Fruit fly (Drosophila melanogaster): ENCODE results near the gene Dnaaf5.

The Dnaaf5 gene

DNA sequence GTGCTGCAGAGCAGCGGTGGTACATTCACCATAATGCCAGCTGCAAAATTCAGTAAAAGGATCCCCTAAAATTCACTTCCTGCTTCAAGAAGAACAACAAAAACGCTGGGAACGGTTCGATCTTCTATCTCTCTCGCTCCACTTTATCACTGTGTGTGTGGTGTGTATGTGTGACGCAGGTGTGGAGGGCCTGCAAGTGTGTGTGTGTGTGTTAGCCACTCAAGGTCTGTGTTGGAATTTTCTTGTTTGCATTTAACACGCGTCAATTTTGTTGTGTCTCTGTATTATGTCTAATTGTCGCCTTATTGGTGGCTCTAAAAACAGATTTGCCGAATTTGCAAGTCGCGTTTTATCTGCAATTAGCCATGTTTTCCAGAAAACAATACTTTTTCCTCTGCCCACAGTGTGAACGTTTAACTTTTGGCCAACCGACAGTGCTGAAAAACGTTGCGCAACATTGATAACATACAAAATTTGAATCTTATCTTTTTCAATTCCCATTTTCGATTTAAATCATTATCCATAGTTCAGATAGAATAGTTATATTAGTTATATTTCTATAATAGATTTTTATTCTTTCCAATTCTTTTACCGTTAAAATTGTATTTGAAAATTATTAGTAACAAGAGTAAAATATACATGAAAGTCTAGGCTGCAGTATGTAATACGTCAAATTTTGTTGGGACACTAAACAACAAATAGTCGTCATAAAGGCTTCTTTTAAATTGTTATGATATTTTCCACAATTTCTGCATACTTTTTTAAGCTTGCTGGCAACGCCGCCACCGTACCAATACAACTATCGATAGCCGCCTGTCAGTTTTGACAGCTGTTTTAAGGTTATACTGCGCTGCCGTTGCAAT lies 35.1 kb downstream of the Dnaaf5 start, which contains the start of the genes Afti and ATPsynE (continued):
- TF ChIP-seq CG18599 (GFP tag; optimal IDR thresholded peaks at IDR 0.05) (no peak), lilli (GFP tag; optimal IDR thresholded peaks at IDR 0.05) (peak; percentile 76), seq (GFP tag; IDR thresholded peaks at IDR 0.05) (no peak; the same call in 1 of the 2 replicates), CG10274 (GFP tag; optimal IDR thresholded peaks at IDR 0.05) (peak; percentile 5), vfl (GFP tag; optimal IDR thresholded peaks at IDR 0.05) (peak; percentile 53), CG30403 (GFP tag; optimal IDR thresholded peaks at IDR 0.05) (peak; percentile 79), rib (GFP tag; IDR thresholded peaks at IDR 0.05) (no peak), Hmx (GFP tag; optimal IDR thresholded peaks at IDR 0.05) (peak; percentile 16), chif (GFP tag; optimal IDR thresholded peaks at IDR 0.05) (peak in 1 of 2 experiments; percentile 63), CG11085 (GFP tag; IDR thresholded peaks at IDR 0.05) (peak; percentile 53), gem (tag; optimal IDR thresholded peaks at IDR 0.05) (peak; percentile 80), CG3726 (GFP tag; IDR thresholded peaks at IDR 0.05) (no peak), Mrtf (GFP tag; IDR thresholded peaks at IDR 0.05) (0 out of 3 replicates have a peak, but pooled peaks have one; percentile 60), CG7745 (tag; optimal IDR thresholded peaks at IDR 0.05) (no peak), CG17361 (GFP tag; IDR thresholded peaks at IDR 0.05) (peak; percentile 74), Lim3 (GFP tag; IDR thresholded peaks at IDR 0.05) (no peak), cad (GFP tag; optimal IDR thresholded peaks at IDR 0.05) (no peak), CG6813 (GFP tag; optimal IDR thresholded peaks at IDR 0.05) (peak; percentile 19), Mad (GFP tag; optimal IDR thresholded peaks at IDR 0.05) (peak; percentile 58), CG30020 (tag; optimal IDR thresholded peaks at IDR 0.05) (no peak), dpn (GFP tag; optimal IDR thresholded peaks at IDR 0.05) (peak; percentile 70 to 75), ash1 (GFP tag; optimal IDR thresholded peaks at IDR 0.05) (no peak), CG8281 (tag; optimal IDR thresholded peaks at IDR 0.05) (no peak), Hey (tag; optimal IDR thresholded peaks at IDR 0.05) (peak; percentile 8), Sry-β (GFP tag; optimal IDR thresholded peaks at IDR 0.05) (no peak), CG2120 (GFP tag; optimal IDR thresholded peaks at IDR 0.05) (peak; percentile 79), CG6175 (GFP tag; IDR thresholded peaks at IDR 0.05) (0 out of 3 replicates have a peak, but pooled peaks have one; percentile 40), CG1233 (GFP tag; optimal IDR thresholded peaks at IDR 0.05) (peak; percentile 58), nerfin-2 (GFP tag; IDR thresholded peaks at IDR 0.05; ENCODE audit: partially characterized antibody) (0 out of 2 replicates have a peak, but pooled peaks have one; percentile 28), kay (GFP tag; optimal IDR thresholded peaks at IDR 0.05) (peak; percentile 25), mirr (GFP tag; optimal IDR thresholded peaks at IDR 0.05) (peak; percentile 46), NK7.1 (GFP tag; optimal IDR thresholded peaks at IDR 0.05) (no peak), dimm (GFP tag; IDR thresholded peaks at IDR 0.05) (no peak), CG12071 (GFP tag; optimal IDR thresholded peaks at IDR 0.05) (no peak), CG34224 (GFP tag; IDR thresholded peaks at IDR 0.05; ENCODE audit: partially characterized antibody) (peak; percentile 28; the same call in 1 of the 3 replicates), CG12659 (GFP tag; optimal IDR thresholded peaks at IDR 0.05) (peak; percentile 77), peb (GFP tag; IDR thresholded peaks at IDR 0.05) (no peak), B-H2 (GFP tag; optimal IDR thresholded peaks at IDR 0.05) (peak; percentile 81), CG3995 (GFP tag; optimal IDR thresholded peaks at IDR 0.05) (no peak), CG1832 (GFP tag; optimal IDR thresholded peaks at IDR 0.05) (peak; percentile 55), BEAF-32 (GFP tag; optimal IDR thresholded peaks at IDR 0.05) (peak; percentile 85), HmgZ (tag; optimal IDR thresholded peaks at IDR 0.05) (peak; percentile 19), az2 (GFP tag; optimal IDR thresholded peaks at IDR 0.05) (peak; percentile 68), Pdp1 (GFP tag; optimal IDR thresholded peaks at IDR 0.05) (peak; percentile 60 to 76), Poxn (GFP tag; IDR thresholded peaks at IDR 0.05) (no peak), slp2 (GFP tag; optimal IDR thresholded peaks at IDR 0.05) (peak; percentile 65), Atf-2 (GFP tag; optimal IDR thresholded peaks at IDR 0.05) (peak; percentile 40), Sin3A (optimal IDR thresholded peaks at IDR 0.05) (peak; percentile 53), Nf-YC (tag; optimal IDR thresholded peaks at IDR 0.05) (peak; percentile 46)
